Fruit fly (Drosophila melanogaster) whole organism, embryonic: Measurements from ENCODE around the gene kis.

ENCODE experiments used
- Abd-B ChIP-seq: fragments of 200-800 bp; sonication (Bioruptor generic); optimal IDR thresholded peaks from 2 replicates; lab custom pipeline; 2018; ENCODE audit warnings: missing biosample characterization, mild to moderate bottlenecking, missing genetic modification characterization, moderate library complexity
- Aef1 ChIP-seq: fragments of 200-800 bp; sonication (Bioruptor generic); IDR thresholded peaks from 3 replicates; pipeline ENCODE4 v1.3.6; 2022; ENCODE audit warnings: missing biosample characterization, missing genetic modification characterization
- CG10321 ChIP-seq: fragments of 200-800 bp; sonication (Bioruptor generic); IDR thresholded peaks from 2 replicates; pipeline ENCODE4 v1.3.6; 2022; ENCODE audit warnings: missing biosample characterization, missing genetic modification characterization
- CG11560 ChIP-seq: fragments of 200-800 bp; sonication (Bioruptor generic); IDR thresholded peaks from 3 replicates; pipeline ENCODE4 v1.3.6; 2022; ENCODE audit warnings: missing biosample characterization, missing genetic modification characterization
- CG13624 ChIP-seq: fragments of 200-800 bp; sonication (Bioruptor generic); optimal IDR thresholded peaks from 2 replicates; lab custom pipeline; 2016; ENCODE audit warnings: missing biosample characterization, missing genetic modification characterization
- CG18476 ChIP-seq: fragments of 200-800 bp; sonication (Bioruptor generic); optimal IDR thresholded peaks from 2 replicates; lab custom pipeline; 2016; ENCODE audit warnings: missing biosample characterization, mild to moderate bottlenecking, missing genetic modification characterization
- CG32532 ChIP-seq: fragments of 200-800 bp; sonication (Bioruptor generic); IDR thresholded peaks from 2 replicates; pipeline ENCODE4 v1.3.6; 2022; ENCODE audit warnings: missing biosample characterization, missing genetic modification characterization
- CG34422 ChIP-seq: fragments of 200-800 bp; sonication (Bioruptor generic); IDR thresholded peaks from 3 replicates; pipeline ENCODE4 v1.3.6; 2022; ENCODE audit warnings: missing biosample characterization, missing genetic modification characterization
- CG3995 ChIP-seq: fragments of 200-800 bp; sonication (Bioruptor generic); optimal IDR thresholded peaks from 3 replicates; lab custom pipeline; 2016; ENCODE audit warnings: missing biosample characterization, missing genetic modification characterization
- CG4360 ChIP-seq: fragments of 200-800 bp; sonication (Bioruptor generic); IDR thresholded peaks from 2 replicates; pipeline ENCODE4 v1.3.6; 2022; ENCODE audit warnings: missing biosample characterization, missing genetic modification characterization
- CG5245 ChIP-seq: fragments of 200-800 bp; sonication (Bioruptor generic); optimal IDR thresholded peaks from 3 replicates; lab custom pipeline; 2016; ENCODE audit warnings: missing biosample characterization, missing genetic modification characterization
- CG8478 ChIP-seq: fragments of >200 bp; optimal IDR thresholded peaks from 2 replicates; lab custom pipeline; 2018
- CG8765 ChIP-seq: fragments of 200-800 bp; sonication (Bioruptor generic); IDR thresholded peaks from 2 replicates; pipeline ENCODE4 v1.3.6; 2022; ENCODE audit warnings: missing biosample characterization, missing genetic modification characterization
- CG9437 ChIP-seq: fragments of 200-800 bp; sonication (Bioruptor generic); optimal IDR thresholded peaks from 2 replicates; lab custom pipeline; 2018; ENCODE audit warnings: missing biosample characterization, mild to moderate bottlenecking, missing genetic modification characterization
- Chrac-16 ChIP-seq: fragments of 200-800 bp; sonication (Bioruptor generic); optimal IDR thresholded peaks from 3 replicates; lab custom pipeline; 2016; ENCODE audit warnings: missing biosample characterization, missing genetic modification characterization
- CoRest ChIP-seq: fragments of 200-800 bp; sonication (Bioruptor generic); optimal IDR thresholded peaks from 3 replicates; lab custom pipeline; 2018; ENCODE audit warnings: missing biosample characterization, mild to moderate bottlenecking, missing genetic modification characterization, moderate library complexity
- D ChIP-seq, 2 experiments: fragments of 200-800 bp in 1 of 2; fragments of >200 bp in 1 of 2; sonication (Bioruptor generic) in 1 of 2; optimal IDR thresholded peaks; 2 replicates in 1 of 2; 3 replicates in 1 of 2; lab custom pipeline; 2017; ENCODE audit warnings: mild to moderate bottlenecking in 1 of 2, missing biosample characterization in 1 of 2, missing genetic modification characterization in 1 of 2, missing genetic modification reagents in 1 of 2
- Dip2 ChIP-seq: fragments of 200-800 bp; sonication (Bioruptor generic); IDR thresholded peaks from 2 replicates; pipeline ENCODE4 v1.3.6; 2022; ENCODE audit warnings: missing biosample characterization, missing genetic modification characterization
- Ets97D ChIP-seq: fragments of 200-800 bp; sonication (Bioruptor generic); optimal IDR thresholded peaks from 3 replicates; lab custom pipeline; 2016; ENCODE audit warnings: missing biosample characterization, missing genetic modification characterization
- H15 ChIP-seq: fragments of 200-800 bp; sonication (Bioruptor generic); IDR thresholded peaks from 3 replicates; pipeline ENCODE4 v1.3.6; 2022; ENCODE audit warnings: missing biosample characterization, missing genetic modification characterization
- HLH3B ChIP-seq: fragments of 200-800 bp; sonication (Bioruptor generic); IDR thresholded peaks from 2 replicates; pipeline ENCODE4 v1.3.6; 2022; ENCODE audit warnings: missing biosample characterization, missing genetic modification characterization
- Hmr ChIP-seq: fragments of 200-800 bp; sonication (Bioruptor generic); optimal IDR thresholded peaks from 3 replicates; lab custom pipeline; 2017; ENCODE audit warnings: mild to moderate bottlenecking, missing biosample characterization, missing genetic modification reagents, missing genetic modification characterization
- Hr51 ChIP-seq, 2 experiments: fragments of 200-800 bp; sonication (Bioruptor generic); optimal IDR thresholded peaks; 2 replicates in 1 of 2; 3 replicates in 1 of 2; lab custom pipeline; 2016 to 2018; ENCODE audit warnings: missing biosample characterization in 2 of 2, missing genetic modification characterization in 2 of 2, mild to moderate bottlenecking in 1 of 2, moderate library complexity in 1 of 2
- MESR4 ChIP-seq: fragments of 200-800 bp; sonication (Bioruptor generic); optimal IDR thresholded peaks from 2 replicates; lab custom pipeline; 2018; ENCODE audit warnings: missing biosample characterization, mild to moderate bottlenecking, missing genetic modification characterization, moderate library complexity
- Max ChIP-seq: fragments of 200-800 bp; sonication (Bioruptor generic); optimal IDR thresholded peaks from 2 replicates; lab custom pipeline; 2016; ENCODE audit warnings: missing biosample characterization, mild to moderate bottlenecking, missing genetic modification characterization
- Nf-YA ChIP-seq: fragments of 200-800 bp; sonication (Bioruptor generic); IDR thresholded peaks from 2 replicates; pipeline ENCODE4 v1.3.6; 2022; ENCODE audit warnings: missing biosample characterization, missing genetic modification characterization
- Sin3A ChIP-seq: fragments of >200 bp; optimal IDR thresholded peaks from 2 replicates; lab custom pipeline; 2018
- Sox100B ChIP-seq: fragments of 200-800 bp; sonication (Bioruptor generic); optimal IDR thresholded peaks from 3 replicates; lab custom pipeline; 2018; ENCODE audit warnings: missing biosample characterization, mild to moderate bottlenecking, missing genetic modification characterization
- Sox102F ChIP-seq: fragments of 200-800 bp; sonication (Bioruptor generic); optimal IDR thresholded peaks from 2 replicates; lab custom pipeline; 2018; ENCODE audit warnings: missing biosample characterization, mild to moderate bottlenecking, missing genetic modification characterization, moderate library complexity
- Sry-δ ChIP-seq: fragments of 200-800 bp; sonication (Bioruptor generic); optimal IDR thresholded peaks from 2 replicates; lab custom pipeline; 2016; ENCODE audit warnings: missing biosample characterization, missing genetic modification characterization
- Vsx1 ChIP-seq: fragments of 200-800 bp; sonication (Bioruptor generic); optimal IDR thresholded peaks from 2 replicates; lab custom pipeline; 2017; ENCODE audit warnings: missing biosample characterization, mild to moderate bottlenecking, missing genetic modification characterization, missing genetic modification reagents
- bsh ChIP-seq, 2 experiments: fragments of 200-800 bp; sonication (Bioruptor generic); optimal IDR thresholded peaks; 2 replicates each; lab custom pipeline; 2017 to 2018; ENCODE audit warnings: mild to moderate bottlenecking in 2 of 2, missing biosample characterization in 2 of 2, missing genetic modification characterization in 2 of 2, moderate library complexity in 1 of 2
- eve ChIP-seq, 2 experiments: fragments of >200 bp; optimal IDR thresholded peaks; 2 replicates each; lab custom pipeline; 2017; ENCODE audit warnings: missing biosample characterization in 2 of 2, missing genetic modification characterization in 2 of 2
- fd3F ChIP-seq: fragments of 200-800 bp; sonication (Bioruptor generic); optimal IDR thresholded peaks from 2 replicates; lab custom pipeline; 2018; ENCODE audit warnings: missing biosample characterization, mild to moderate bottlenecking, missing genetic modification characterization, moderate library complexity
- ftz-f1 ChIP-seq: fragments of 200-800 bp; sonication (Bioruptor generic); optimal IDR thresholded peaks from 2 replicates; lab custom pipeline; 2016; ENCODE audit warnings: missing biosample characterization, missing genetic modification characterization
- grau ChIP-seq: fragments of 200-800 bp; optimal IDR thresholded peaks from 3 replicates; lab custom pipeline; 2019; ENCODE audit warnings: missing biosample characterization, mild to moderate bottlenecking, missing genetic modification characterization, moderate library complexity
- gro ChIP-seq: fragments of 200-800 bp; sonication (Bioruptor generic); optimal IDR thresholded peaks from 2 replicates; lab custom pipeline; 2016; ENCODE audit warnings: missing biosample characterization, missing genetic modification characterization
- h ChIP-seq: fragments of >200 bp; optimal IDR thresholded peaks from 2 replicates; lab custom pipeline; 2017
- lbe ChIP-seq: fragments of 200-800 bp; sonication (Bioruptor generic); optimal IDR thresholded peaks from 2 replicates; lab custom pipeline; 2016; ENCODE audit warnings: missing biosample characterization, mild to moderate bottlenecking, missing genetic modification characterization
- pan ChIP-seq, 4 experiments: fragments of >200 bp in 3 of 4; fragments of 200-800 bp in 1 of 4; sonication (Bioruptor generic) in 1 of 4; optimal IDR thresholded peaks in 3 of 4; IDR thresholded peaks in 1 of 4; 2 replicates each; pipeline versions ENCODE4 v1.3.6 to Lab custom; 2017 to 2022; ENCODE audit warnings: missing biosample characterization in 2 of 4, missing genetic modification characterization in 2 of 4, mixed read lengths in 1 of 4
- pfk ChIP-seq: fragments of 200-800 bp; sonication (Bioruptor generic); optimal IDR thresholded peaks from 2 replicates; lab custom pipeline; 2018; ENCODE audit warnings: missing biosample characterization, mild to moderate bottlenecking, missing genetic modification characterization, moderate library complexity
- pho ChIP-seq: fragments of 200-800 bp; sonication (Bioruptor generic); optimal IDR thresholded peaks from 2 replicates; lab custom pipeline; 2016; ENCODE audit warnings: missing biosample characterization, missing genetic modification characterization
- psq ChIP-seq: fragments of 200-800 bp; sonication (Bioruptor generic); optimal IDR thresholded peaks from 2 replicates; lab custom pipeline; 2017; ENCODE audit warnings: missing biosample characterization, missing genetic modification characterization
- repo ChIP-seq: fragments of 200-800 bp; sonication (Bioruptor generic); optimal IDR thresholded peaks from 2 replicates; lab custom pipeline; 2016; ENCODE audit warnings: missing biosample characterization, missing genetic modification characterization
- ro ChIP-seq: fragments of 200-800 bp; sonication (Bioruptor generic); IDR thresholded peaks from 2 replicates; pipeline ENCODE4 v1.3.6; 2022; ENCODE audit warnings: missing biosample characterization, missing genetic modification characterization
- sens ChIP-seq: fragments of 200-800 bp; sonication (Bioruptor generic); peaks from one replicate; lab custom pipeline; 2016; ENCODE audit warnings: missing biosample characterization, missing genetic modification characterization
- sna ChIP-seq: fragments of 200-800 bp; sonication (Bioruptor generic); IDR thresholded peaks from 2 replicates; pipeline ENCODE4 v1.3.6; 2022; ENCODE audit warnings: missing biosample characterization, missing genetic modification characterization; ENCODE audit not compliant: partially characterized antibody
- tio ChIP-seq: fragments of 200-800 bp; sonication (Bioruptor generic); optimal IDR thresholded peaks from 2 replicates; lab custom pipeline; 2017; ENCODE audit warnings: missing biosample characterization, missing genetic modification characterization, inconsistent platforms
- vnd ChIP-seq: fragments of 200-800 bp; sonication (Bioruptor generic); IDR thresholded peaks from 3 replicates; pipeline ENCODE4 v1.3.6; 2022; ENCODE audit warnings: missing biosample characterization, missing genetic modification characterization; ENCODE audit not compliant: partially characterized antibody

The kis gene

dm6 chr2L:166115-167069 lies 84.2 kb downstream of the kis start (continued):
- TF ChIP-seq Vsx1 (GFP tag; lab: Kevin White, UChicago) (peak; percentile 84), tio (peak; percentile 8), D (optimal IDR thresholded peaks at IDR 0.05; lab: Kevin White, UChicago) (no peak), D (GFP tag; optimal IDR thresholded peaks at IDR 0.05; lab: Kevin White, UChicago) (peak; percentile 61), Max (peak; percentile 62), CG9437 (GFP tag; lab: Kevin White, UChicago) (peak; percentile 50), Hr51 (GFP tag; optimal IDR thresholded peaks at IDR 0.05; lab: Kevin White, UChicago) (peak; percentile 58 to 63), Sox100B (GFP tag; lab: Kevin White, UChicago) (peak; percentile 74), lbe (GFP tag; lab: Kevin White, UChicago) (peak; percentile 96), Ets97D (no peak), CG34422 (no peak), Hmr (GFP tag; lab: Kevin White, UChicago) (peak; percentile 95), CG13624 (GFP tag; lab: Kevin White, UChicago) (peak; percentile 72), grau (tag; lab: Kevin White, UChicago) (peak; percentile 55), pfk (GFP tag; lab: Kevin White, UChicago) (peak; percentile 75), Aef1 (GFP tag; lab: Robert Waterston, UW) (no peak), Sox102F (GFP tag; lab: Kevin White, UChicago) (peak; percentile 59), h (lab: Kevin White, UChicago) (no peak), MESR4 (GFP tag; lab: Kevin White, UChicago) (no peak), Abd-B (GFP tag; lab: Kevin White, UChicago) (no peak), fd3F (GFP tag; lab: Kevin White, UChicago) (peak; percentile 63), Chrac-16 (GFP tag; lab: Kevin White, UChicago) (no peak), Sin3A (lab: Kevin White, UChicago) (no peak), repo (peak; percentile 65), CG4360 (no peak), ftz-f1 (peak; percentile 36), CG10321 (GFP tag; lab: Robert Waterston, UW) (no peak), sens (GFP tag; lab: Kevin White, UChicago) (peak; percentile 85), Dip2 (GFP tag; lab: Robert Waterston, UW) (no peak), CG8478 (lab: Kevin White, UChicago) (no peak), sna (GFP tag; lab: Robert Waterston, UW) (no peak), psq (GFP tag; lab: Kevin White, UChicago) (peak; percentile 21), bsh (GFP tag; optimal IDR thresholded peaks at IDR 0.05; lab: Kevin White, UChicago) (peak; percentile 43 to 100), CG18476 (GFP tag; lab: Kevin White, UChicago) (no peak), pho (GFP tag; lab: Kevin White, UChicago) (peak; percentile 69), pan (optimal IDR thresholded peaks at IDR 0.05; lab: Kevin White, UChicago) (no peak), pan (GFP tag; optimal IDR thresholded peaks at IDR 0.05 in 1 of 2, IDR thresholded peaks at IDR 0.05 in 1 of 2) (no peak), CG5245 (no peak), gro (GFP tag; lab: Kevin White, UChicago) (peak; percentile 72), CG11560 (tag; lab: Robert Waterston, UW) (no peak), vnd (GFP tag; lab: Robert Waterston, UW) (no peak), Sry-δ (GFP tag; lab: Kevin White, UChicago) (peak; percentile 28), HLH3B (GFP tag; lab: Robert Waterston, UW) (no peak), eve (GFP tag; optimal IDR thresholded peaks at IDR 0.05; lab: Kevin White, UChicago) (no peak), CG32532 (GFP tag; lab: Robert Waterston, UW) (no peak), CG3995 (GFP tag; lab: Kevin White, UChicago) (peak; percentile 38), CG8765 (GFP tag; lab: Robert Waterston, UW) (no peak), CoRest (peak; percentile 57), Nf-YA (GFP tag; lab: Robert Waterston, UW) (no peak), ro (GFP tag; lab: Robert Waterston, UW) (no peak), H15 (GFP tag; lab: Robert Waterston, UW) (no peak)
